Worm (Caenorhabditis elegans) whole organism, L4 larva: ENCODE results near the gene F28C10.3.

Experiments used
- ces-1 ChIP-seq: fragments of 150-350 bp; sonication (generic microtip); optimal IDR thresholded peaks from 4 replicates; lab custom pipeline; 2014; ENCODE audit warnings: missing biosample characterization, missing genetic modification reagents, missing genetic modification characterization
- egl-43 ChIP-seq: fragments of 200-800 bp; sonication (Bioruptor generic); IDR thresholded peaks from 2 replicates; pipeline ENCODE4 v1.3.6; 2022; ENCODE audit warnings: missing genetic modification reagents, missing genetic modification characterization, missing compliant biosample characterization
- fkh-10 ChIP-seq: fragments of 150-350 bp; optimal IDR thresholded peaks from 2 replicates; lab custom pipeline; 2014; ENCODE audit warnings: missing biosample characterization, missing genetic modification reagents, missing genetic modification characterization
- fos-1 ChIP-seq: fragments of 150-350 bp; optimal IDR thresholded peaks from 2 replicates; lab custom pipeline; 2014; ENCODE audit warnings: missing biosample characterization, missing genetic modification characterization
- hlh-11 ChIP-seq: fragments of 200-800 bp; sonication (Bioruptor generic); optimal IDR thresholded peaks from 2 replicates; lab custom pipeline; 2018; ENCODE audit warnings: mild to moderate bottlenecking, missing genetic modification characterization, missing compliant biosample characterization
- lin-1 ChIP-seq: fragments of 200-800 bp; sonication (Bioruptor generic); IDR thresholded peaks from 2 replicates; pipeline ENCODE4 v1.3.6; 2022; ENCODE audit warnings: missing genetic modification reagents, missing genetic modification characterization, missing compliant biosample characterization
- mep-1 ChIP-seq: fragments of 150-350 bp; sonication (generic microtip); optimal IDR thresholded peaks from 3 replicates; lab custom pipeline; 2014; ENCODE audit warnings: missing biosample characterization, missing genetic modification characterization
- nhr-102 ChIP-seq: sonication (generic microtip); optimal IDR thresholded peaks from 2 replicates; lab custom pipeline; 2016; ENCODE audit warnings: mild to moderate bottlenecking, missing genetic modification characterization, moderate library complexity, missing compliant biosample characterization
- nhr-41 ChIP-seq: fragments of 200-800 bp; sonication (Bioruptor generic); IDR thresholded peaks from 2 replicates; pipeline ENCODE4 v1.3.6; 2022; ENCODE audit warnings: missing genetic modification reagents, missing genetic modification characterization, missing compliant biosample characterization
- saeg-2 ChIP-seq: fragments of 200-800 bp; sonication (Bioruptor generic); IDR thresholded peaks from 2 replicates; pipeline ENCODE4 v1.3.6; 2022; ENCODE audit warnings: missing genetic modification reagents, missing genetic modification characterization, missing compliant biosample characterization
- set-16 ChIP-seq: fragments of 200-800 bp; sonication (Bioruptor generic); IDR thresholded peaks from 2 replicates; pipeline ENCODE4 v1.3.6; 2022; ENCODE audit warnings: missing genetic modification reagents, missing genetic modification characterization, missing compliant biosample characterization
- skn-1 ChIP-seq: fragments of 150-350 bp; optimal IDR thresholded peaks from 2 replicates; lab custom pipeline; 2014; ENCODE audit warnings: missing biosample characterization, missing genetic modification characterization
- tag-97 ChIP-seq: fragments of 200-800 bp; sonication (Bioruptor generic); IDR thresholded peaks from 2 replicates; pipeline ENCODE4 v1.3.6; 2022; ENCODE audit warnings: missing genetic modification characterization, missing compliant biosample characterization
- unc-39 ChIP-seq: sonication (generic microtip); optimal IDR thresholded peaks from 2 replicates; lab custom pipeline; 2017; ENCODE audit warnings: missing biosample characterization, missing genetic modification characterization

F28C10.3 gene

DNA sequence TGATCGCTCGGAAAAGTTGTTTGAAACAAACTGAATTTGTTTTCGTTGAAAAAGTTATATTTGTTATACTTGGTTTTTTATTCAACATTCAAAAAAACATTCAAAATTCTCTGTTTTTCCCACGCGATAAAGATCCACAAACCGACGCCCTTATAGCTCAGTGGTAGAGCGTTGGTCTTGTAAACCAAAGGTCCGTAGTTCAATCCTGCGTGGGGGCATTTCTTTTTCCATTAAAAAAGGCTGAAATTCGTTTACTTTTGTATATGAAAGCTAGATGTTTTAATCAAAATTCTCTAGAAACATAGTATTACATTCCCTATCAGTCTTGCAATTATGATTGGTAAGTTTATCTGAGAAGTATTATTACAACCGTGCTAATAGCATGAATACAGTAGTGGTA, 48.0 kb downstream of the F28C10.3 start (continued):
- no peak for TF ChIP-seq hlh-11 (tag; lab: Kevin White, UChicago)
- TF ChIP-seq nhr-102 (tag; lab: Kevin White, UChicago) = no peak
- no peak for TF ChIP-seq nhr-41 (GFP tag; lab: Robert Waterston, UW)
- no peak for TF ChIP-seq skn-1 (tag; lab: Kevin White, UChicago)
- TF ChIP-seq unc-39 = no peak
- TF ChIP-seq egl-43 = peak; percentile 85; the same call in 1 of the 2 replicates
- no peak for TF ChIP-seq fkh-10 (GFP tag; lab: Kevin White, UChicago)
- TF ChIP-seq set-16 = no peak
- TF ChIP-seq mep-1 (tag; lab: Kevin White, UChicago) = no peak
- no peak for TF ChIP-seq tag-97
- TF ChIP-seq lin-1 (GFP tag; lab: Robert Waterston, UW) = peak; percentile 57; the same call in 1 of the 2 replicates
- TF ChIP-seq saeg-2 (GFP tag; lab: Robert Waterston, UW) = no peak
- TF ChIP-seq ces-1 (GFP tag; lab: Kevin White, UChicago) = no peak
- TF ChIP-seq fos-1 = no peak
- TF ChIP-seq, all 104 proteins: peak for 26
